Worm (Caenorhabditis elegans) whole organism, young adult: ENCODE results near the gene gei-13.
A peak's percentile ranks its signal among the peaks of the same experiment; 100 is the strongest.

ENCODE experiments used
- B0035.1 ChIP-seq: sonication (generic microtip); optimal IDR thresholded peaks from 2 replicates; lab custom pipeline; 2016; ENCODE audit warnings: missing genetic modification characterization, mild to moderate bottlenecking, missing compliant biosample characterization, missing genotype, missing genetic modification reagents
- B0336.3 ChIP-seq: fragments of 200-800 bp; sonication (Bioruptor generic); IDR thresholded peaks from 2 replicates; pipeline ENCODE4 v1.3.6; 2022; ENCODE audit warnings: missing genetic modification characterization, missing compliant biosample characterization
- F37B4.10 ChIP-seq: fragments of 200-800 bp; sonication (Bioruptor generic); IDR thresholded peaks from 2 replicates; pipeline ENCODE4 v1.3.6; 2022; ENCODE audit warnings: missing genetic modification characterization, missing compliant biosample characterization
- K11D2.4 ChIP-seq: fragments of 200-800 bp; sonication (Bioruptor generic); IDR thresholded peaks from 2 replicates; pipeline ENCODE4 v1.3.6; 2022; ENCODE audit warnings: missing genetic modification reagents, missing genetic modification characterization, missing compliant biosample characterization
- T26A5.8 ChIP-seq: sonication (generic microtip); optimal IDR thresholded peaks from 2 replicates; lab custom pipeline; 2016; ENCODE audit warnings: missing genetic modification characterization, missing compliant biosample characterization
- Y79H2A.3 ChIP-seq: fragments of 200-800 bp; sonication (Bioruptor generic); conservative IDR thresholded peaks from 2 replicates; pipeline ENCODE4 v1.3.6; 2022; ENCODE audit warnings: missing genetic modification reagents, missing genetic modification characterization, missing compliant biosample characterization
- akir-1 ChIP-seq: fragments of 200-800 bp; sonication (Bioruptor generic); optimal IDR thresholded peaks from 2 replicates; lab custom pipeline; 2018; ENCODE audit warnings: mild to moderate bottlenecking, missing genetic modification characterization, moderate library complexity, missing compliant biosample characterization
- ama-1 ChIP-seq, 3 experiments: fragments of 150-350 bp in 1 of 3; sonication (generic microtip) in 2 of 3; optimal IDR thresholded peaks; 2 replicates each; lab custom pipeline; 2014 to 2018; ENCODE audit warnings: missing biosample characterization in 2 of 3, missing genetic modification characterization in 2 of 3, missing genetic modification reagents in 2 of 3
- attf-3 ChIP-seq: fragments of 200-800 bp; sonication (Bioruptor generic); conservative IDR thresholded peaks from 2 replicates; pipeline ENCODE4 v1.3.6; 2022; ENCODE audit warnings: missing genetic modification reagents, missing genetic modification characterization, missing compliant biosample characterization
- attf-5 ChIP-seq: fragments of 200-800 bp; sonication (Bioruptor generic); optimal IDR thresholded peaks from 2 replicates; lab custom pipeline; 2018; ENCODE audit warnings: mild to moderate bottlenecking, missing genetic modification characterization, missing compliant biosample characterization
- attf-6 ChIP-seq: fragments of 200-800 bp; sonication (Bioruptor generic); IDR thresholded peaks from 2 replicates; pipeline ENCODE4 v1.3.6; 2022; ENCODE audit warnings: missing genetic modification reagents, missing genetic modification characterization, missing compliant biosample characterization
- bed-1 ChIP-seq: fragments of 200-800 bp; sonication (Bioruptor generic); IDR thresholded peaks from 2 replicates; pipeline ENCODE4 v1.3.6; 2022; ENCODE audit warnings: missing genetic modification reagents, missing genetic modification characterization, missing compliant biosample characterization
- ceh-27 ChIP-seq: fragments of 200-800 bp; sonication (Bioruptor generic); optimal IDR thresholded peaks from 2 replicates; lab custom pipeline; 2018; ENCODE audit warnings: mild to moderate bottlenecking, missing genetic modification characterization, moderate library complexity, missing compliant biosample characterization
- ceh-58 ChIP-seq: fragments of 200-800 bp; sonication (Bioruptor generic); IDR thresholded peaks from 2 replicates; pipeline ENCODE4 v1.3.6; 2022; ENCODE audit warnings: missing genetic modification characterization, missing compliant biosample characterization
- ceh-91 ChIP-seq: fragments of 200-800 bp; sonication (Bioruptor generic); IDR thresholded peaks from 2 replicates; pipeline ENCODE4 v1.3.6; 2022; ENCODE audit warnings: missing genetic modification reagents, missing genetic modification characterization, missing compliant biosample characterization
- die-1 ChIP-seq: sonication (generic microtip); optimal IDR thresholded peaks from 2 replicates; lab custom pipeline; 2016; ENCODE audit warnings: missing genotype, mild to moderate bottlenecking, missing genetic modification characterization, missing compliant biosample characterization
- egl-18 ChIP-seq: fragments of 200-800 bp; sonication (Bioruptor generic); IDR thresholded peaks from 2 replicates; pipeline ENCODE4 v1.3.6; 2022; ENCODE audit warnings: missing genetic modification reagents, missing genetic modification characterization, missing compliant biosample characterization
- egl-44 ChIP-seq: fragments of 200-800 bp; sonication (Bioruptor generic); IDR thresholded peaks from 2 replicates; pipeline ENCODE4 v1.3.6; 2022; ENCODE audit warnings: missing genetic modification reagents, missing genetic modification characterization, missing compliant biosample characterization
- egrh-3 ChIP-seq: fragments of 200-800 bp; sonication (Bioruptor generic); IDR thresholded peaks from 2 replicates; pipeline ENCODE4 v1.3.6; 2022; ENCODE audit warnings: missing genetic modification reagents, missing genetic modification characterization, missing compliant biosample characterization
- ekl-4 ChIP-seq: fragments of 200-800 bp; sonication (Bioruptor generic); IDR thresholded peaks from 2 replicates; pipeline ENCODE4 v1.3.6; 2022; ENCODE audit warnings: missing genetic modification reagents, missing genetic modification characterization, missing compliant biosample characterization
- ets-4 ChIP-seq: fragments of 200-800 bp; sonication (Bioruptor generic); optimal IDR thresholded peaks from 2 replicates; lab custom pipeline; 2018; ENCODE audit warnings: mild to moderate bottlenecking, missing genetic modification characterization, missing compliant biosample characterization
- hlh-26 ChIP-seq: fragments of 200-800 bp; sonication (Bioruptor generic); conservative IDR thresholded peaks from 2 replicates; pipeline ENCODE4 v1.3.6; 2022; ENCODE audit warnings: missing genetic modification reagents, missing genetic modification characterization, missing compliant biosample characterization
- let-607 ChIP-seq, 2 experiments: fragments of 200-800 bp in 1 of 2; sonication (Bioruptor generic) in 1 of 2; sonication (generic microtip) in 1 of 2; optimal IDR thresholded peaks; 2 replicates each; lab custom pipeline; 2016 to 2018; ENCODE audit warnings: mild to moderate bottlenecking in 2 of 2, missing compliant biosample characterization in 2 of 2, missing genetic modification characterization in 2 of 2, moderate library complexity in 2 of 2, missing genotype in 1 of 2
- lin-35 ChIP-seq, 3 experiments: fragments of 150-350 bp in 2 of 3; sonication (generic microtip) in 1 of 3; optimal IDR thresholded peaks; 2 replicates each; lab custom pipeline; 2014 to 2018; ENCODE audit warnings: missing biosample characterization in 3 of 3, missing genetic modification characterization in 3 of 3, missing genetic modification reagents in 3 of 3
- lin-40 ChIP-seq: sonication (generic microtip); optimal IDR thresholded peaks from 2 replicates; lab custom pipeline; 2016; ENCODE audit warnings: missing genetic modification characterization, mild to moderate bottlenecking, missing compliant biosample characterization, missing genotype, missing genetic modification reagents
- madf-8 ChIP-seq: fragments of 200-800 bp; sonication (Bioruptor generic); conservative IDR thresholded peaks from 2 replicates; pipeline ENCODE4 v1.3.6; 2022; ENCODE audit warnings: missing genetic modification reagents, missing genetic modification characterization, missing compliant biosample characterization
- mes-4 ChIP-seq: sonication (generic microtip); optimal IDR thresholded peaks from 2 replicates; lab custom pipeline; 2016; ENCODE audit warnings: missing genotype, missing genetic modification characterization, missing compliant biosample characterization
- nhr-80 ChIP-seq: sonication (generic microtip); optimal IDR thresholded peaks from 2 replicates; lab custom pipeline; 2016; ENCODE audit warnings: missing genetic modification characterization, missing compliant biosample characterization
- pbrm-1 ChIP-seq: fragments of 200-800 bp; sonication (Bioruptor generic); IDR thresholded peaks from 2 replicates; pipeline ENCODE4 v1.3.6; 2022; ENCODE audit warnings: missing genetic modification reagents, missing genetic modification characterization, missing compliant biosample characterization
- rec-8 ChIP-seq, 2 experiments: sonication (generic microtip); optimal IDR thresholded peaks; 2 replicates each; lab custom pipeline; 2016; ENCODE audit warnings: mild to moderate bottlenecking in 2 of 2, missing genetic modification characterization in 2 of 2, missing genetic modification reagents in 2 of 2, missing genotype in 2 of 2, missing biosample characterization in 1 of 2, missing compliant biosample characterization in 1 of 2, moderate library complexity in 1 of 2
- repo-1 ChIP-seq: sonication (generic microtip); optimal IDR thresholded peaks from 2 replicates; lab custom pipeline; 2017; ENCODE audit warnings: mild to moderate bottlenecking, missing genetic modification characterization, missing compliant biosample characterization
- snpc-1.1 ChIP-seq: sonication (generic microtip); optimal IDR thresholded peaks from 2 replicates; lab custom pipeline; 2017; ENCODE audit warnings: missing genetic modification characterization, mild to moderate bottlenecking, missing compliant biosample characterization, antibody characterized with exemption, moderate library complexity, missing genotype, missing genetic modification reagents; ENCODE audit not compliant: insufficient read depth
- snpc-3.4 ChIP-seq: sonication (generic microtip); optimal IDR thresholded peaks from 2 replicates; lab custom pipeline; 2017; ENCODE audit warnings: missing genetic modification characterization, mild to moderate bottlenecking, missing compliant biosample characterization, antibody characterized with exemption, moderate library complexity, missing genotype, missing genetic modification reagents
- snpc-4 ChIP-seq, 5 experiments: fragments of 150-350 bp in 1 of 5; sonication (generic microtip) in 4 of 5; optimal IDR thresholded peaks; 2 replicates each; lab custom pipeline; 2014 to 2018; ENCODE audit warnings: missing genetic modification characterization in 5 of 5, missing biosample characterization in 3 of 5, antibody characterized with exemption in 2 of 5, mild to moderate bottlenecking in 2 of 5, missing compliant biosample characterization in 2 of 5, missing genotype in 2 of 5, moderate library complexity in 2 of 5, missing genetic modification reagents in 1 of 5
- unc-130 ChIP-seq: sonication (generic microtip); optimal IDR thresholded peaks from 2 replicates; lab custom pipeline; 2016; ENCODE audit warnings: missing genetic modification reagents, missing genetic modification characterization, missing compliant biosample characterization
- zim-3 ChIP-seq: sonication (generic microtip); optimal IDR thresholded peaks from 2 replicates; lab custom pipeline; 2017; ENCODE audit warnings: mild to moderate bottlenecking, missing genetic modification characterization, moderate library complexity, missing compliant biosample characterization
- ztf-25 ChIP-seq: fragments of 200-800 bp; sonication (Bioruptor generic); IDR thresholded peaks from 2 replicates; pipeline ENCODE4 v1.3.6; 2022; ENCODE audit warnings: missing genetic modification reagents, missing genetic modification characterization, missing compliant biosample characterization
- ztf-26 ChIP-seq: sonication (generic microtip); optimal IDR thresholded peaks from 2 replicates; lab custom pipeline; 2017; ENCODE audit warnings: missing genetic modification characterization, missing compliant biosample characterization
- ztf-3 ChIP-seq: fragments of 200-800 bp; sonication (Bioruptor generic); optimal IDR thresholded peaks from 2 replicates; lab custom pipeline; 2018; ENCODE audit warnings: mild to moderate bottlenecking, missing genetic modification characterization, missing compliant biosample characterization
- ztf-6 ChIP-seq: fragments of 200-800 bp; sonication (Bioruptor generic); IDR thresholded peaks from 2 replicates; pipeline ENCODE4 v1.3.6; 2022; ENCODE audit warnings: missing genetic modification reagents, missing genetic modification characterization, missing compliant biosample characterization

gei-13 gene

DNA sequence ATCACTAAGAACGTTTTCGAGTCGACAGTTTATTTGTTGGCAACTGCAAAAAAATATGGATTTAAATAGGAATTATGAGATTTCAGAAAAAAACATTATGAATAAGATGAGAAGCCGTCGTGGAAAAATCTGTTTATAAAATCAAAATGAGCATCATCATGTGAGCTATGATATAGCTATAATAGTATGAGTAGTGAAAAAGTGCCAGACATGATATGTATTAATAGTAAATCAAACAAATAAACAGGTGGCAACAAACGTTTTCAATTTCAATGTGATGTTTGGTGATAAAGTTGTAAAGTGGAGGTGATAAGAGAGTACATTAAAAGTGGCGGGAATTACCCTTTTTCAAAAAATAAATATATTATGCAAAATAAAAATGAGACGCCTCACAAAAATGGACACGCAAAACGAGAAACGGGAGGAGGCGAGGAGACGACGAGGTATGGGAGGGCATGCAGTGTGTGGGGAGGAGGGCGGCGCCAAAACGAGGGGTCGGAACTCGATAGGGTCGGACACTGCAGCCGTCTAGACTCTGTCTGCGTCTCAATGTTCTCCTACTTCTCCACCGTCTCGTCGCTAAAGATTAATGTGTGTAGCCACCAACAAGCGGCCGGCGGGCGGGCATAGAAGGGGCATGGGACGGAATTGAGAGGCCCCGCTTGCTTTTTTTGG lies 30.8 kb upstream of the gei-13 start, which contains the start of gene C07A9.9 (continued):
- TF ChIP-seq lin-35 (GFP tag; optimal IDR thresholded peaks at IDR 0.05; lab: Kevin White, UChicago) (peak in 1 of 3 experiments; percentile 61), egrh-3 (GFP tag; lab: Robert Waterston, UW) (peak; percentile 76), ztf-26 (tag; lab: Kevin White, UChicago) (peak; percentile 1), madf-8 (GFP tag; lab: Robert Waterston, UW) (no peak), ztf-6 (0 out of 2 replicates have a peak, but pooled peaks have one; percentile 49), snpc-4 (GFP tag; optimal IDR thresholded peaks at IDR 0.05; lab: Kevin White, UChicago) (no peak), snpc-4 (tag; optimal IDR thresholded peaks at IDR 0.05; lab: Kevin White, UChicago) (peak in 2 of 4 experiments; percentile 23 to 35), Y79H2A.3 (no peak), ets-4 (peak; percentile 78), ztf-3 (GFP tag; lab: Kevin White, UChicago) (no peak), ekl-4 (GFP tag; lab: Robert Waterston, UW) (peak; percentile 54; the same call in 1 of the 2 replicates), K11D2.4 (GFP tag; lab: Robert Waterston, UW) (peak; percentile 30; the same call in 1 of the 2 replicates), ztf-25 (GFP tag; lab: Robert Waterston, UW) (no peak), nhr-80 (tag; lab: Kevin White, UChicago) (peak; percentile 95), akir-1 (no peak), attf-6 (GFP tag; lab: Robert Waterston, UW) (no peak), mes-4 (no peak), let-607 (tag; optimal IDR thresholded peaks at IDR 0.05; lab: Kevin White, UChicago) (peak in 1 of 2 experiments; percentile 3), lin-40 (tag; lab: Kevin White, UChicago) (peak; percentile 69), zim-3 (tag; lab: Kevin White, UChicago) (no peak), die-1 (peak; percentile 49), ceh-27 (GFP tag; lab: Kevin White, UChicago) (peak; percentile 56), snpc-1.1 (tag; lab: Kevin White, UChicago) (peak; percentile 37)

DNA sequence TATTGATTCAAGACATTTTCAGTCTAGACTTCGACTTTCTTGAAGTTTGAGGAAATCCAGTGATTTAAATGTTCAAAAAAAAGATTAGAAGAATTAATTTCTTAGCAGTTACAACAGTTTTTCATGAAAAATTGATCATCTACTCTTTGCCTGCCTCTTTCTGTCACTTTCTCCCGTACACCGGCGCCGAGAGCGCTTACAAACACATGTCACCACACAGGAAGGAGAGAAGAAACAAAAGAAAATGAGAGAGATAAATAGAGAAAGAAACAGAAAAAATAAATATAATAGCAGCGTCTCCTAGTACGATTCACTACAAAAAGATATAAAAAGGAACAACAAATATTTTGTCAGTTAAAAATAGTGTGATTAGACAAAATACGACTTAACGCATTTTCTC lies 29.8 kb upstream of the gei-13 start:
- no peak for TF ChIP-seq rec-8 (tag; optimal IDR thresholded peaks at IDR 0.05; lab: Kevin White, UChicago)
- peak; percentile 28 for TF ChIP-seq nhr-80 (tag; lab: Kevin White, UChicago)
- TF ChIP-seq hlh-26 (GFP tag; lab: Robert Waterston, UW): no peak

DNA sequence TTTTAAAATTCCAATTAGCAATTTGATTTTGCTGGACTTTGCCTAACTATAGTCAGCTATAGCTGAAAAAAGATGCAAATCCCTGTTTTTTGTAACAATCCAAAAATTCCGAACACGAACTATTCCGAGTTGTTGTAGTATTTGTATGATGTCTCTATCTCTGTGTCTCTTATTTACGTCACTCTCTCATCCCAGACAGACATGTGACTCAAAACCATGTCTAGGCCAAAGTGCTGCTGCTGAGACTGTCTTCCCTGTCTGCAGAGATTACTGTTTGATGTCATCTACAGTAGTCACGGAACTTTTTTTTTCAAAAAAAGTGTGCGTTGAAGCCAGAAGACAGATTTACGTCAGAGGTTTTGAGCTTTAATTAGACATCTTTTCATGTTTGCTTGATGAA lies 29.3 kb upstream of the gei-13 start:
- TF ChIP-seq F37B4.10 (GFP tag; lab: Robert Waterston, UW): no peak
- TF ChIP-seq lin-40 (tag; lab: Kevin White, UChicago): peak; percentile 13
- TF ChIP-seq snpc-4 (GFP tag; optimal IDR thresholded peaks at IDR 0.05; lab: Kevin White, UChicago): no peak
- no peak for TF ChIP-seq snpc-4 (tag; optimal IDR thresholded peaks at IDR 0.05; lab: Kevin White, UChicago)
- TF ChIP-seq attf-5 (GFP tag; lab: Kevin White, UChicago): no peak
- TF ChIP-seq ceh-27 (GFP tag; lab: Kevin White, UChicago): peak; percentile 3
- no peak for TF ChIP-seq egl-18 (GFP tag; lab: Robert Waterston, UW)
- TF ChIP-seq repo-1: no peak

DNA sequence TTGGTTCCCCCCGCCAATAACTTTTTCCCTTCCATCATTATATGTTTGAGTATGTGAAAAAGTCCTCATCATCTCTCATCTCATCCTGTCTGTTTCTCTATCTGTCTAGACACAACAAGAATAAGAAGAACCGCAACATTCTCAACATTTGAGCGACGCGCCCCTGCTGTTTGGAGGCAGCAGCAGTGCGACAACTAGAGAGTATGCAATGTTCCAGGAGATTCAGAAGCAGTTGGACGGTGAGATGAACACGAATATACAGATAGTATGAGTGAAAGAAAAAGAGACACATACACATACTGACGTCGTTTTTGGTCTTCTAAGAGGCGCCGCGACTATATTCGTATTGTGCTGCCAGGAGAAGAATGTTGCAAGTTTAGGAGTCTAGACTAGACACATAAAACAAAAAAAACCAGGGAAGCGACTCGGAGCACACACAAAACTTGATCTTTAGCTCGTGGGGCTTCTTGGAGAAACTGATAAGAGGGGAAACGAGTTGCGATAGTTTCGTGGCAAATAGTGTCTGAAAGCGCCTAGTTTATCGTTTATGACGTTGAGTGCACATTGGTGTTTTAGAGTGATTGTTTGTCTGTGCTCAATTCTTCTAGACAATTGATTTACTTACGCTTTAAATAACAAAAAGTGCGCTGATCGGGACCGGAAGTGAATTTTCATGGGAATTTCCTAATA lies 28.7 kb upstream of the gei-13 start:
- TF ChIP-seq T26A5.8 (tag; lab: Kevin White, UChicago): no peak
- no peak for TF ChIP-seq ceh-58
- no peak for TF ChIP-seq pbrm-1
- TF ChIP-seq attf-3 (GFP tag; lab: Robert Waterston, UW): no peak
- TF ChIP-seq ama-1 (optimal IDR thresholded peaks at IDR 0.05; lab: Kevin White, UChicago): no peak
- TF ChIP-seq ama-1 (GFP tag; optimal IDR thresholded peaks at IDR 0.05; lab: Kevin White, UChicago): no peak
- no peak for TF ChIP-seq B0035.1 (tag; lab: Kevin White, UChicago)
- TF ChIP-seq bed-1: no peak
- TF ChIP-seq ceh-91: no peak
- 0 out of 2 replicates have a peak, but pooled peaks have one; percentile 27 for TF ChIP-seq K11D2.4 (GFP tag; lab: Robert Waterston, UW)
- no peak for TF ChIP-seq egl-44 (GFP tag; lab: Robert Waterston, UW)
- no peak for TF ChIP-seq unc-130 (GFP tag; lab: Kevin White, UChicago)
- peak; percentile 44 for TF ChIP-seq lin-40 (tag; lab: Kevin White, UChicago)
- TF ChIP-seq snpc-3.4 (tag; lab: Kevin White, UChicago): no peak
- no peak for TF ChIP-seq B0336.3 (GFP tag; lab: Robert Waterston, UW)
